Worm (Caenorhabditis elegans): ENCODE data around the gene fbxa-28.

- TF ChIP-seq cog-1 (tag; optimal IDR thresholded peaks at IDR 0.05) (no peak), flt-1 (GFP tag; IDR thresholded peaks at IDR 0.05) (no peak)
These were observed 23.9 kb upstream of the fbxa-28 start, which contains the start of gene fbxa-29 for ce11 chrIII:1273655-1274328.
